Fruit fly (Drosophila melanogaster) whole organism, wandering third instar larva: Measurements from ENCODE around the gene TwdlE.

Experiments used
- Abd-B ChIP-seq: fragments of >200 bp; optimal IDR thresholded peaks from 2 replicates; lab custom pipeline; 2017; ENCODE audit warnings: missing biosample characterization, missing genetic modification characterization
- CG32264 ChIP-seq: fragments of 200-800 bp; sonication (Bioruptor generic); optimal IDR thresholded peaks from 2 replicates; lab custom pipeline; 2016; ENCODE audit warnings: missing biosample characterization, missing genetic modification characterization
- CG9705 ChIP-seq: fragments of 200-800 bp; sonication (Bioruptor generic); optimal IDR thresholded peaks from 2 replicates; lab custom pipeline; 2018; ENCODE audit warnings: missing biosample characterization, mild to moderate bottlenecking, missing genetic modification characterization
- CrebA ChIP-seq: fragments of 200-800 bp; sonication (Bioruptor generic); optimal IDR thresholded peaks from 2 replicates; lab custom pipeline; 2016; ENCODE audit warnings: missing biosample characterization, mild to moderate bottlenecking, missing genetic modification characterization, borderline replicate concordance
- Dfd ChIP-seq: fragments of >200 bp; optimal IDR thresholded peaks from 2 replicates; lab custom pipeline; 2017; ENCODE audit warnings: missing biosample characterization, missing genetic modification characterization
- Dif ChIP-seq: fragments of 200-275, 200-300 bp; sonication (Bioruptor generic); optimal IDR thresholded peaks from 2 replicates; lab custom pipeline; 2018; ENCODE audit warnings: missing biosample characterization, missing genetic modification characterization; ENCODE audit not compliant: partially characterized antibody
- GATAd ChIP-seq: sonication (Bioruptor generic); optimal IDR thresholded peaks from 2 replicates; lab custom pipeline; 2016; ENCODE audit warnings: missing biosample characterization, missing genetic modification characterization
- HLH106 ChIP-seq: fragments of 200-800 bp; optimal IDR thresholded peaks from 3 replicates; lab custom pipeline; 2019; ENCODE audit warnings: missing biosample characterization, mild to moderate bottlenecking, missing genetic modification characterization, moderate library complexity
- Hnf4 ChIP-seq: fragments of 200-800 bp; sonication (Bioruptor generic); optimal IDR thresholded peaks from 2 replicates; lab custom pipeline; 2016; ENCODE audit warnings: missing biosample characterization, mild to moderate bottlenecking, missing genetic modification characterization
- Hr78 ChIP-seq: fragments of >200 bp; optimal IDR thresholded peaks from 2 replicates; lab custom pipeline; 2017; ENCODE audit warnings: missing biosample characterization, missing genetic modification characterization
- Hr83 ChIP-seq: fragments of 200-300 bp; sonication (Bioruptor generic); optimal IDR thresholded peaks from 2 replicates; lab custom pipeline; 2016; ENCODE audit warnings: missing biosample characterization, mild to moderate bottlenecking, missing genetic modification characterization, moderate library complexity; ENCODE audit not compliant: poor library complexity, severe bottlenecking
- Jra ChIP-seq: sonication (Bioruptor generic); optimal IDR thresholded peaks from 2 replicates; lab custom pipeline; 2016; ENCODE audit warnings: missing biosample characterization, missing genetic modification characterization
- Mio ChIP-seq: sonication (Bioruptor generic); optimal IDR thresholded peaks from 2 replicates; lab custom pipeline; 2016; ENCODE audit warnings: missing biosample characterization, missing genetic modification characterization
- Myc ChIP-seq: fragments of >200 bp; optimal IDR thresholded peaks from 2 replicates; lab custom pipeline; 2017
- N ChIP-seq: fragments of >200 bp; optimal IDR thresholded peaks from 2 replicates; lab custom pipeline; 2018; ENCODE audit warnings: missing biosample characterization, missing external identifiers, missing genetic modification characterization
- OdsH ChIP-seq: fragments of 200-800 bp; sonication (Bioruptor generic); optimal IDR thresholded peaks from 2 replicates; lab custom pipeline; 2016; ENCODE audit warnings: missing biosample characterization, mild to moderate bottlenecking, missing genetic modification characterization
- Rel ChIP-seq, 2 experiments: fragments of 200-800 bp; sonication (Bioruptor generic) in 1 of 2; optimal IDR thresholded peaks; 2 replicates in 1 of 2; 3 replicates in 1 of 2; lab custom pipeline; 2016 to 2019; ENCODE audit warnings: mild to moderate bottlenecking in 2 of 2, missing biosample characterization in 2 of 2, missing genetic modification characterization in 2 of 2, moderate library complexity in 1 of 2
- Sp1 ChIP-seq: fragments of 200-800 bp; sonication (Bioruptor generic); optimal IDR thresholded peaks from 3 replicates; lab custom pipeline; 2019; ENCODE audit warnings: missing biosample characterization, mild to moderate bottlenecking, missing genetic modification characterization, moderate library complexity
- Vsx2 ChIP-seq: fragments of 200-300, 225-300 bp; sonication (Bioruptor generic); optimal IDR thresholded peaks from 2 replicates; lab custom pipeline; 2018; ENCODE audit warnings: missing biosample characterization, missing genetic modification characterization; ENCODE audit not compliant: partially characterized antibody
- br ChIP-seq: fragments of 200-800 bp; sonication (Bioruptor generic); optimal IDR thresholded peaks from 2 replicates; lab custom pipeline; 2016; ENCODE audit warnings: missing biosample characterization, missing genetic modification characterization
- brk ChIP-seq: fragments of 200-800 bp; sonication (Bioruptor generic); optimal IDR thresholded peaks from 2 replicates; lab custom pipeline; 2016; ENCODE audit warnings: missing biosample characterization, mild to moderate bottlenecking, missing genetic modification characterization
- dl ChIP-seq, 2 experiments: fragments of 175-275, 200-275 bp in 1 of 2; fragments of 200-275 bp in 1 of 2; sonication (Bioruptor generic); optimal IDR thresholded peaks; lab custom pipeline; 2018; ENCODE audit warnings: mild to moderate bottlenecking in 2 of 2, missing biosample characterization in 2 of 2, missing genetic modification characterization in 2 of 2, moderate library complexity in 2 of 2; ENCODE audit not compliant: partially characterized antibody in 2 of 2, insufficient read depth in 1 of 2
- dmrt93B ChIP-seq: fragments of 200-800 bp; sonication (Bioruptor generic); optimal IDR thresholded peaks from 2 replicates; lab custom pipeline; 2018; ENCODE audit warnings: missing biosample characterization, mild to moderate bottlenecking, missing genetic modification characterization
- dsf ChIP-seq: sonication (Bioruptor generic); optimal IDR thresholded peaks from 2 replicates; lab custom pipeline; 2016; ENCODE audit warnings: missing biosample characterization, missing genetic modification characterization, borderline replicate concordance
- ey ChIP-seq: fragments of 200-800 bp; sonication (Bioruptor generic); optimal IDR thresholded peaks from 2 replicates; lab custom pipeline; 2016; ENCODE audit warnings: missing biosample characterization, missing genetic modification characterization
- foxo ChIP-seq, 2 experiments: fragments of 200-800 bp; sonication (Bioruptor generic); optimal IDR thresholded peaks; 2 replicates in 1 of 2; 3 replicates in 1 of 2; lab custom pipeline; 2016 to 2017; ENCODE audit warnings: missing biosample characterization in 2 of 2, missing genetic modification characterization in 2 of 2
- fru ChIP-seq: fragments of 200-800 bp; sonication (Bioruptor generic); optimal IDR thresholded peaks from 3 replicates; lab custom pipeline; 2016; ENCODE audit warnings: missing biosample characterization, mild to moderate bottlenecking, missing genetic modification characterization
- h ChIP-seq: fragments of 200-800 bp; sonication (Bioruptor generic); optimal IDR thresholded peaks from 3 replicates; lab custom pipeline; 2016; ENCODE audit warnings: missing biosample characterization, mild to moderate bottlenecking, missing genetic modification characterization
- jim ChIP-seq: fragments of 175-275, 200-325 bp; sonication (Bioruptor generic); optimal IDR thresholded peaks from 2 replicates; lab custom pipeline; 2016; ENCODE audit warnings: missing biosample characterization, mild to moderate bottlenecking, missing genetic modification characterization
- lola ChIP-seq: fragments of >200 bp; optimal IDR thresholded peaks from 2 replicates; lab custom pipeline; 2017; ENCODE audit warnings: missing biosample characterization, missing genetic modification characterization
- pan ChIP-seq: fragments of >200 bp; optimal IDR thresholded peaks from 2 replicates; lab custom pipeline; 2017
- psq ChIP-seq: fragments of 200-800 bp; sonication (Bioruptor generic); optimal IDR thresholded peaks from 3 replicates; lab custom pipeline; 2017; ENCODE audit warnings: missing biosample characterization, mild to moderate bottlenecking, missing genetic modification characterization, moderate library complexity
- rgr ChIP-seq: fragments of 200-800 bp; sonication (Bioruptor generic); optimal IDR thresholded peaks from 3 replicates; lab custom pipeline; 2016; ENCODE audit warnings: missing biosample characterization, mild to moderate bottlenecking, missing genetic modification characterization
- sage ChIP-seq: fragments of 200-800 bp; sonication (Bioruptor generic); optimal IDR thresholded peaks from 2 replicates; lab custom pipeline; 2016; ENCODE audit warnings: missing biosample characterization, mild to moderate bottlenecking, missing genetic modification characterization
- sv ChIP-seq: fragments of 200-800 bp; sonication (Bioruptor generic); optimal IDR thresholded peaks from 3 replicates; lab custom pipeline; 2016; ENCODE audit warnings: missing biosample characterization, missing genetic modification characterization
- tai ChIP-seq: sonication (Bioruptor generic); optimal IDR thresholded peaks from 2 replicates; lab custom pipeline; 2016; ENCODE audit warnings: missing biosample characterization, missing genetic modification characterization
- usp ChIP-seq: fragments of >200 bp; optimal IDR thresholded peaks from 2 replicates; lab custom pipeline; 2017; ENCODE audit warnings: missing biosample characterization, missing genetic modification characterization
- woc ChIP-seq: sonication (Bioruptor generic); optimal IDR thresholded peaks from 2 replicates; lab custom pipeline; 2016; ENCODE audit warnings: missing biosample characterization, mild to moderate bottlenecking, missing genetic modification characterization

TwdlE gene

DNA sequence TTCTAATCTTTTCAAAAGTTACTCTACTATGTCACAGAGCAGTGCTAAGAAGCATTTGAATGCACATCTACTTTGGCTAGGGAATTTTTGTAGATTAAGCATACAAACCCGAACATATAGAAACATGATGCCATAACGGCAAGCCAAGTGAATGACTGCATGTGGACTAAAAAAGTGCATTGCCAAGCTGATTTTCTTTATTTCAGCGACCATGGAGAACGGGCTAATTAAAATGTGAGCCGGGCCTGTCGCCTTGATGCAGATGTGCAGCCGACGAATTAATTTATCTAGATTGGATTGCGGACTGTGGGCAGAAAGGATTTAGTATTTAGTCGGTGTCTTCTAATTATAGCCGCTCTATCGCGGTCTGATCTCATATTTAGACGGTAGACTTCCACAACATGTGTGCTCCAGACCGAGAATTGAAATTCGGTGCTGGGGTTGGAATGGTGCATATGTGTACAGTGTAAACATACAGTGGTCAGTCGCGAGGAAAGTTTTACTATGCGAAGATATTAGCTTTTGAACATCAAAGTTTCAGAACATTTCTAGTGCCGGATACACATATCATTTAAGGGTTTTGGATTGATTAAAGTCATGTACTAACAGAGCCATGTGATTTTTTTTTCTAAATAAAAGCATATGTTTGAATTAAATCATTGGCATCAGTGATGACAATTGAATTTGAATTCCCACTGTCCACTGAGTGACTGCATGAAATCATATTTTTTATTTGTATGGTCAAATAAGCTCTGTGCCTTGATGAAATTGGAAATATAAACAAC, 47.9 kb downstream of the TwdlE start:
- TF ChIP-seq woc (GFP tag; lab: Kevin White, UChicago) = no peak
- no peak for TF ChIP-seq Abd-B (GFP tag; lab: Kevin White, UChicago)
- TF ChIP-seq foxo (GFP tag; optimal IDR thresholded peaks at IDR 0.05; lab: Kevin White, UChicago) = no peak
- no peak for TF ChIP-seq pan (lab: Kevin White, UChicago)
- TF ChIP-seq fru (GFP tag; lab: Kevin White, UChicago) = peak; percentile 0
- TF ChIP-seq sage (GFP tag; lab: Kevin White, UChicago) = no peak

DNA sequence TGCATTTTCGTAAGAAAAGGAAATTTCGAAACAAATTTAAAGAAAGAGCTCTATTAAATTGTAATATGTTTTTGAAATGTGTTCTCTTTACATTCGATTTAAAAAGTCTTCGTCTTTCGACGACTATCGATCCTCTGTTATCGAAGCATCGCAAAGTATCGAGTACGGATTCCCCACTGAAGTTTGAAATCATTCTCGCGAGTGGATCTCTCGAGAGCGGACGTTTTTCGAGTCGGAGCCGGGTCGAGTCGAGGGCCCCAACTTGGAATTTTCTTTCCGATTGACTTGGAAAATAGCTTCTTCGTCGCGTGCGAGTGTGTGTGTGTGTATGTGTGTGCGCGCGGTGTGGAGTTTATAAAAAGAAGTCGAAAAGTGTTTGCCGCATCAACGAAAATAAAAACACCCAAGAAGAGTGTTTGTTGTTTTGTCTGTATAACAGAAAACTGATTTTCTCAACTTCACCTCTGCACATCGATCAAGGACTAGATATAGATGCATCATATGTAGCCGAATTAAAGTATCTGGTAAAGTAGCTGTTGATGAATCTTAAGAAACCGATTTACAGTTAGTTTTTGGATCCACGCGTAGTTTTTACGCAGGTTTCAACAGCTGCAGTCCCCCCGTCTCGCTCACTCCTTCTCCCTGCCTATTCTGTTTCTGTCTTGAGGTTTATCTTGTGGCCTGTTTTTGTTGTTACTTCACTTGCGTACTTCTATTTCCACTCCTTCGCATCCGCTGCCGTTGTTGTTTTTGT, 49.2 kb downstream of the TwdlE start, which contains the start of gene LanB1:
LanB1 (plus strand) TSS at position 190 of the 754 bp plus-strand sequence.
- TF ChIP-seq br (GFP tag; lab: Kevin White, UChicago) (no peak), OdsH (GFP tag; lab: Kevin White, UChicago) (no peak), CG9705 (GFP tag; lab: Kevin White, UChicago) (no peak), Mio (no peak), dsf (GFP tag; lab: Kevin White, UChicago) (no peak), rgr (GFP tag; lab: Kevin White, UChicago) (no peak), Hr78 (GFP tag; lab: Kevin White, UChicago) (no peak), dl (GFP tag; optimal IDR thresholded peaks at IDR 0.05; lab: Kevin White, UChicago; ENCODE audit: insufficient read depth in 1 of 2, partially characterized antibody in 2 of 2) (no peak), Vsx2 (GFP tag; lab: Kevin White, UChicago) (no peak), Hr83 (GFP tag; lab: Kevin White, UChicago) (peak; percentile 48), usp (no peak), fru (GFP tag; lab: Kevin White, UChicago) (no peak), pan (lab: Kevin White, UChicago) (no peak), Rel (GFP tag; optimal IDR thresholded peaks at IDR 0.05; lab: Kevin White, UChicago) (no peak), Rel (tag; optimal IDR thresholded peaks at IDR 0.05; lab: Kevin White, UChicago) (peak; percentile 74), Sp1 (peak; percentile 5), CG32264 (GFP tag; lab: Kevin White, UChicago) (no peak), jim (GFP tag; lab: Kevin White, UChicago) (no peak), Abd-B (GFP tag; lab: Kevin White, UChicago) (no peak), CrebA (no peak), sage (GFP tag; lab: Kevin White, UChicago) (no peak), Dfd (no peak), HLH106 (tag; lab: Kevin White, UChicago) (no peak), psq (peak; percentile 88), Myc (no peak), GATAd (no peak), tai (no peak), woc (GFP tag; lab: Kevin White, UChicago) (no peak), Jra (GFP tag; lab: Kevin White, UChicago) (no peak), foxo (GFP tag; optimal IDR thresholded peaks at IDR 0.05; lab: Kevin White, UChicago) (peak in 1 of 2 experiments; percentile 4), lola (GFP tag; lab: Kevin White, UChicago) (no peak), sv (no peak), Dif (GFP tag; lab: Kevin White, UChicago) (peak; percentile 36), Hnf4 (GFP tag; lab: Kevin White, UChicago) (no peak), h (GFP tag; lab: Kevin White, UChicago) (no peak), dmrt93B (GFP tag; lab: Kevin White, UChicago) (no peak), N (GFP tag; lab: Kevin White, UChicago) (no peak), ey (GFP tag; lab: Kevin White, UChicago) (no peak), brk (GFP tag; lab: Kevin White, UChicago) (no peak)
